Worm (Caenorhabditis elegans) whole organism, L4 larva: ENCODE results near the gene F49H12.2.

Source experiments
- F26F4.8 ChIP-seq: fragments of 200-800 bp; sonication (Bioruptor generic); conservative IDR thresholded peaks from 2 replicates; pipeline ENCODE4 v1.3.6; 2022; ENCODE audit warnings: missing genetic modification characterization, missing compliant biosample characterization
- F37D6.2 ChIP-seq: sonication (generic microtip); optimal IDR thresholded peaks from 2 replicates; lab custom pipeline; 2016; ENCODE audit warnings: mild to moderate bottlenecking, missing genetic modification characterization, missing compliant biosample characterization
- F49E8.2 ChIP-seq: sonication (generic microtip); optimal IDR thresholded peaks from 2 replicates; lab custom pipeline; 2016; ENCODE audit warnings: missing compliant biosample characterization, mild to moderate bottlenecking, missing genetic modification characterization, borderline replicate concordance
- R02D3.7 ChIP-seq: fragments of 150-350 bp; sonication (generic microtip); optimal IDR thresholded peaks from 3 replicates; lab custom pipeline; 2014; ENCODE audit warnings: missing biosample characterization, missing genetic modification characterization
- T20F7.1 ChIP-seq: fragments of 200-800 bp; sonication (Bioruptor generic); optimal IDR thresholded peaks from 2 replicates; lab custom pipeline; 2018; ENCODE audit warnings: mild to moderate bottlenecking, missing genetic modification characterization, missing compliant biosample characterization
- T26A8.4 ChIP-seq: fragments of 200-800 bp; sonication (Bioruptor generic); IDR thresholded peaks from 2 replicates; pipeline ENCODE4 v1.3.6; 2022; ENCODE audit warnings: missing genetic modification characterization, missing compliant biosample characterization
- Y5F2A.4 ChIP-seq: fragments of 200-800 bp; sonication (Bioruptor generic); optimal IDR thresholded peaks from 2 replicates; lab custom pipeline; 2018; ENCODE audit warnings: mild to moderate bottlenecking, missing genetic modification characterization, missing compliant biosample characterization
- aha-1 ChIP-seq: fragments of 150-350 bp; peaks from one replicate; lab custom pipeline; 2014; ENCODE audit warnings: missing biosample characterization, missing genetic modification characterization
- ceh-62 ChIP-seq: sonication (generic microtip); optimal IDR thresholded peaks from 2 replicates; lab custom pipeline; 2017; ENCODE audit warnings: missing biosample characterization, missing genetic modification characterization
- cey-2 ChIP-seq: sonication (generic microtip); optimal IDR thresholded peaks from 3 replicates; lab custom pipeline; 2017; ENCODE audit warnings: missing genetic modification characterization, mild to moderate bottlenecking, missing compliant biosample characterization, antibody characterized with exemption, borderline replicate concordance; ENCODE audit not compliant: insufficient read depth
- ctbp-1 ChIP-seq: fragments of 200-800 bp; sonication (Bioruptor generic); IDR thresholded peaks from 2 replicates; pipeline ENCODE4 v1.3.6; 2022; ENCODE audit warnings: missing genetic modification reagents, missing genetic modification characterization, missing compliant biosample characterization
- daf-12 ChIP-seq: fragments of 150-350 bp; optimal IDR thresholded peaks from 2 replicates; lab custom pipeline; 2014; ENCODE audit warnings: missing biosample characterization, missing genetic modification reagents, missing genetic modification characterization
- daf-16 ChIP-seq, 3 experiments: sonication (generic microtip); optimal IDR thresholded peaks; 2 replicates each; lab custom pipeline; 2016 to 2017; ENCODE audit warnings: missing genetic modification characterization in 3 of 3, missing genetic modification reagents in 3 of 3, mild to moderate bottlenecking in 2 of 3, missing compliant biosample characterization in 2 of 3, missing biosample characterization in 1 of 3, moderate library complexity in 1 of 3
- daf-8 ChIP-seq: fragments of 200-800 bp; sonication (Bioruptor generic); IDR thresholded peaks from 2 replicates; pipeline ENCODE4 v1.3.6; 2022; ENCODE audit warnings: missing genetic modification characterization, missing compliant biosample characterization
- dmd-6 ChIP-seq: fragments of 200-800 bp; sonication (Bioruptor generic); IDR thresholded peaks from 2 replicates; pipeline ENCODE4 v1.3.6; 2022; ENCODE audit warnings: missing genetic modification reagents, missing genetic modification characterization, missing compliant biosample characterization
- dve-1 ChIP-seq: sonication (generic microtip); optimal IDR thresholded peaks from 2 replicates; lab custom pipeline; 2017; ENCODE audit warnings: antibody characterized with exemption, mild to moderate bottlenecking, missing genetic modification characterization, missing compliant biosample characterization; ENCODE audit not compliant: insufficient read depth
- egl-43 ChIP-seq: fragments of 200-800 bp; sonication (Bioruptor generic); IDR thresholded peaks from 2 replicates; pipeline ENCODE4 v1.3.6; 2022; ENCODE audit warnings: missing genetic modification reagents, missing genetic modification characterization, missing compliant biosample characterization
- fkh-10 ChIP-seq: fragments of 150-350 bp; optimal IDR thresholded peaks from 2 replicates; lab custom pipeline; 2014; ENCODE audit warnings: missing biosample characterization, missing genetic modification reagents, missing genetic modification characterization
- gei-8 ChIP-seq: fragments of 200-800 bp; sonication (Bioruptor generic); optimal IDR thresholded peaks from 2 replicates; lab custom pipeline; 2018; ENCODE audit warnings: mild to moderate bottlenecking, missing genetic modification characterization, missing compliant biosample characterization
- hif-1 ChIP-seq, 2 experiments: sonication (generic microtip); optimal IDR thresholded peaks; 2 replicates each; lab custom pipeline; 2016 to 2017; ENCODE audit warnings: missing compliant biosample characterization in 2 of 2, missing genetic modification characterization in 2 of 2, missing genetic modification reagents in 2 of 2, missing genotype in 2 of 2, mild to moderate bottlenecking in 1 of 2
- hlh-11 ChIP-seq: fragments of 200-800 bp; sonication (Bioruptor generic); optimal IDR thresholded peaks from 2 replicates; lab custom pipeline; 2018; ENCODE audit warnings: mild to moderate bottlenecking, missing genetic modification characterization, missing compliant biosample characterization
- hlh-30 ChIP-seq: sonication (generic microtip); optimal IDR thresholded peaks from 2 replicates; lab custom pipeline; 2017; ENCODE audit warnings: antibody characterized with exemption, mild to moderate bottlenecking, missing genetic modification characterization, missing compliant biosample characterization; ENCODE audit not compliant: insufficient read depth
- lim-7 ChIP-seq: fragments of 200-800 bp; sonication (Bioruptor generic); IDR thresholded peaks from 2 replicates; pipeline ENCODE4 v1.3.6; 2022; ENCODE audit warnings: missing genetic modification characterization, missing compliant biosample characterization
- lin-1 ChIP-seq: fragments of 200-800 bp; sonication (Bioruptor generic); IDR thresholded peaks from 2 replicates; pipeline ENCODE4 v1.3.6; 2022; ENCODE audit warnings: missing genetic modification reagents, missing genetic modification characterization, missing compliant biosample characterization
- lin-29 ChIP-seq: fragments of 200-800 bp; sonication (Bioruptor generic); IDR thresholded peaks from 2 replicates; pipeline ENCODE4 v1.3.6; 2022; ENCODE audit warnings: missing genetic modification reagents, missing genetic modification characterization, missing compliant biosample characterization
- lir-3 ChIP-seq: sonication (generic microtip); optimal IDR thresholded peaks from 2 replicates; lab custom pipeline; 2016; ENCODE audit warnings: mild to moderate bottlenecking, missing genetic modification characterization, missing compliant biosample characterization
- lsy-2 ChIP-seq, 2 experiments: fragments of 150-350 bp in 1 of 2; sonication (generic microtip) in 1 of 2; optimal IDR thresholded peaks; 2 replicates each; lab custom pipeline; 2014 to 2017; ENCODE audit warnings: missing biosample characterization in 2 of 2, missing genetic modification characterization in 2 of 2
- madf-9 ChIP-seq: fragments of 200-800 bp; sonication (Bioruptor generic); conservative IDR thresholded peaks from 2 replicates; pipeline ENCODE4 v1.3.6; 2022; ENCODE audit warnings: missing genetic modification reagents, missing genetic modification characterization, missing compliant biosample characterization
- mdl-1 ChIP-seq, 2 experiments: fragments of 150-350 bp in 1 of 2; sonication (generic microtip) in 1 of 2; optimal IDR thresholded peaks; 2 replicates each; lab custom pipeline; 2014 to 2017; ENCODE audit warnings: missing biosample characterization in 2 of 2, missing genetic modification characterization in 2 of 2
- mep-1 ChIP-seq: fragments of 150-350 bp; sonication (generic microtip); optimal IDR thresholded peaks from 3 replicates; lab custom pipeline; 2014; ENCODE audit warnings: missing biosample characterization, missing genetic modification characterization
- mes-2 ChIP-seq: sonication (generic microtip); optimal IDR thresholded peaks from 2 replicates; lab custom pipeline; 2016; ENCODE audit warnings: missing genotype, mild to moderate bottlenecking, missing genetic modification characterization, missing compliant biosample characterization; ENCODE audit not compliant: poor library complexity, severe bottlenecking
- mxl-3 ChIP-seq: fragments of 200-800 bp; sonication (Bioruptor generic); optimal IDR thresholded peaks from 2 replicates; lab custom pipeline; 2018; ENCODE audit warnings: mild to moderate bottlenecking, missing genetic modification characterization, missing compliant biosample characterization
- nhr-25 ChIP-seq: sonication (generic microtip); optimal IDR thresholded peaks from 2 replicates; lab custom pipeline; 2017; ENCODE audit warnings: missing genetic modification characterization, mild to moderate bottlenecking, missing compliant biosample characterization, antibody characterized with exemption, moderate library complexity, borderline replicate concordance; ENCODE audit not compliant: insufficient read depth
- nhr-28 ChIP-seq: fragments of 150-350 bp; optimal IDR thresholded peaks from 2 replicates; lab custom pipeline; 2014; ENCODE audit warnings: missing biosample characterization, missing genetic modification characterization
- nhr-42 ChIP-seq: fragments of 200-800 bp; sonication (Bioruptor generic); IDR thresholded peaks from 2 replicates; pipeline ENCODE4 v1.3.6; 2022; ENCODE audit warnings: missing genetic modification characterization, missing compliant biosample characterization
- nhr-77 ChIP-seq: fragments of 150-350 bp; optimal IDR thresholded peaks from 2 replicates; lab custom pipeline; 2014; ENCODE audit warnings: missing biosample characterization, missing genetic modification characterization
- set-16 ChIP-seq: fragments of 200-800 bp; sonication (Bioruptor generic); IDR thresholded peaks from 2 replicates; pipeline ENCODE4 v1.3.6; 2022; ENCODE audit warnings: missing genetic modification reagents, missing genetic modification characterization, missing compliant biosample characterization
- tra-1 ChIP-seq: fragments of 200-800 bp; sonication (Bioruptor generic); IDR thresholded peaks from 2 replicates; pipeline ENCODE4 v1.3.6; 2022; ENCODE audit warnings: missing genetic modification reagents, missing genetic modification characterization, missing compliant biosample characterization
- unc-130 ChIP-seq: sonication (generic microtip); optimal IDR thresholded peaks from 2 replicates; lab custom pipeline; 2016; ENCODE audit warnings: missing genetic modification reagents, missing genetic modification characterization, missing compliant biosample characterization
- unc-39 ChIP-seq: sonication (generic microtip); optimal IDR thresholded peaks from 2 replicates; lab custom pipeline; 2017; ENCODE audit warnings: missing biosample characterization, missing genetic modification characterization
- vab-7 ChIP-seq: fragments of 200-800 bp; sonication (Bioruptor generic); IDR thresholded peaks from 2 replicates; pipeline ENCODE4 v1.3.6; 2022; ENCODE audit warnings: missing genetic modification reagents, missing genetic modification characterization, missing compliant biosample characterization
- zag-1 ChIP-seq: fragments of 150-350 bp; optimal IDR thresholded peaks from 2 replicates; lab custom pipeline; 2014; ENCODE audit warnings: missing biosample characterization, missing genetic modification characterization
- zip-2 ChIP-seq: fragments of 150-350 bp; optimal IDR thresholded peaks from 2 replicates; lab custom pipeline; 2014; ENCODE audit warnings: missing biosample characterization, missing genetic modification characterization

Gene F49H12.2

DNA sequence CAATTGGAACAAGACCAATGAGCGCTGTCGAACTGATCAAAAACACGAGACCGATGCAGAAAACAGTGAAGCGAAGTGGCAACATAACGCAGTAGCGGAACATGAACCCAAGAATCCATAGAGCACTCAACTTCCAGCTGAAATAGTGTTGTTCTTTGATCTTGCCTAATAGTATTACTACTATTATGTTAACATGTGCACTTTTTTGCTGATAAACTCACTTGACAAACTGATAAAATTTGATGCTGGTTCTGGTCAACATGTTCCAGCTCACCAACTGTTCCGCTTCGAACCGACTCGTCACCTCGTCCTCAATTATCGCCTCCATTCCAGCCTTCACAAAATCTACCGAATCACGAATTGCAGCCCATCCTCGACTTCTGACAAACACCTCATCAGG lies 16.8 kb upstream of the F49H12.2 start (continued):
- no peak for TF ChIP-seq ctbp-1
- TF ChIP-seq tra-1 (GFP tag; lab: Robert Waterston, UW) = no peak
- peak; percentile 4 for TF ChIP-seq mes-2 (tag; lab: Kevin White, UChicago)
- TF ChIP-seq zag-1 = no peak
- TF ChIP-seq unc-130 (GFP tag; lab: Kevin White, UChicago) = no peak
- no peak for TF ChIP-seq daf-16 (GFP tag; optimal IDR thresholded peaks at IDR 0.05; lab: Kevin White, UChicago)
- TF ChIP-seq daf-16 (tag; optimal IDR thresholded peaks at IDR 0.05; lab: Kevin White, UChicago) = peak; percentile 83
- no peak for TF ChIP-seq cey-2 (tag; lab: Kevin White, UChicago)
- TF ChIP-seq F49E8.2 (tag; lab: Kevin White, UChicago) = no peak
- no peak for TF ChIP-seq Y5F2A.4 (GFP tag; lab: Kevin White, UChicago)
- peak; percentile 59 for TF ChIP-seq nhr-77 (tag; lab: Kevin White, UChicago)
- TF ChIP-seq egl-43 (GFP tag; lab: Robert Waterston, UW) = no peak
- TF ChIP-seq lim-7 = no peak
- TF ChIP-seq dmd-6 = peak; percentile 53
- TF ChIP-seq zip-2 (tag; lab: Kevin White, UChicago) = no peak
- TF ChIP-seq mxl-3 (GFP tag; lab: Kevin White, UChicago) = no peak
- no peak for TF ChIP-seq unc-39 (tag; lab: Kevin White, UChicago)
- TF ChIP-seq madf-9 (GFP tag; lab: Robert Waterston, UW) = no peak
- no peak for TF ChIP-seq F26F4.8 (GFP tag; lab: Robert Waterston, UW)
- TF ChIP-seq ceh-62 (tag; lab: Kevin White, UChicago) = no peak
- no peak for TF ChIP-seq gei-8 (GFP tag; lab: Kevin White, UChicago)
- TF ChIP-seq nhr-28 (tag; lab: Kevin White, UChicago) = peak; percentile 58
- TF ChIP-seq T20F7.1 = no peak
- TF ChIP-seq lin-29 (GFP tag; lab: Robert Waterston, UW) = no peak
- no peak for TF ChIP-seq lin-1 (GFP tag; lab: Robert Waterston, UW)

DNA sequence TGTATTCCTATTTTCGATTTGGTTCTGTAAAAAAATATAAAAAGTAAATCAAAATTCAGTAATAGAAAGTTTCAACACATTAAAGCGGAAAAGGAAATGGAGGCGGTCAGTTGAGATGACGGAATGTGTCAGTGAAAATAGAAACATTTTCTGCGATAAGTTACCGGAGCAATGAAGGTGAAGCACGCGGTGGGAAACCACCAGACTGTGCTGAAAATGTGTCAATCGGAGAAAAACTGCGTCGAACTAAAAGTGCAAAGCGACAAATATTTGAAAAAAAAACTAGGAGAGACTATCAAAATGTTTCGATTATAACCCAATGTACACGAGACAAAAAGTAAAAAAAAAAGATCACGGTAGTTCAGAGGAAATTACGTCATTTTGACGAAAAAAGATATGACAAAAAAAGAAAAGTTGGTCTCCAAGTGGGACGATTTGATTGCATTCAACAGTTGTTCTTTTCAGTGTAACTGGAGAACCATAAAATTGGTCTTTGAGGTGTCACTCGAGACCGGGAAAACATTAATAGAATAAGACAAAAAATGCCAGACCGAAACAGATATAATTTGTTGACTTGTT lies 14.6 kb upstream of the F49H12.2 start, which contains the start of gene acl-4:
acl-4 (minus strand) TSS at position 27 of the 579 bp plus-strand sequence.
- TF ChIP-seq dve-1 (tag; lab: Kevin White, UChicago) (peak; percentile 17), R02D3.7 (tag; lab: Kevin White, UChicago) (no peak), hlh-11 (peak; percentile 3), vab-7 (GFP tag; lab: Robert Waterston, UW) (no peak), mdl-1 (tag; optimal IDR thresholded peaks at IDR 0.05; lab: Kevin White, UChicago) (peak in 1 of 2 experiments; percentile 41), hlh-30 (tag; lab: Kevin White, UChicago) (peak; percentile 16), dmd-6 (peak; percentile 83), aha-1 (tag; lab: Kevin White, UChicago) (peak; percentile 64), daf-16 (GFP tag; optimal IDR thresholded peaks at IDR 0.05; lab: Kevin White, UChicago) (no peak), daf-16 (tag; optimal IDR thresholded peaks at IDR 0.05; lab: Kevin White, UChicago) (peak; percentile 47), nhr-28 (tag; lab: Kevin White, UChicago) (peak; percentile 44)

DNA sequence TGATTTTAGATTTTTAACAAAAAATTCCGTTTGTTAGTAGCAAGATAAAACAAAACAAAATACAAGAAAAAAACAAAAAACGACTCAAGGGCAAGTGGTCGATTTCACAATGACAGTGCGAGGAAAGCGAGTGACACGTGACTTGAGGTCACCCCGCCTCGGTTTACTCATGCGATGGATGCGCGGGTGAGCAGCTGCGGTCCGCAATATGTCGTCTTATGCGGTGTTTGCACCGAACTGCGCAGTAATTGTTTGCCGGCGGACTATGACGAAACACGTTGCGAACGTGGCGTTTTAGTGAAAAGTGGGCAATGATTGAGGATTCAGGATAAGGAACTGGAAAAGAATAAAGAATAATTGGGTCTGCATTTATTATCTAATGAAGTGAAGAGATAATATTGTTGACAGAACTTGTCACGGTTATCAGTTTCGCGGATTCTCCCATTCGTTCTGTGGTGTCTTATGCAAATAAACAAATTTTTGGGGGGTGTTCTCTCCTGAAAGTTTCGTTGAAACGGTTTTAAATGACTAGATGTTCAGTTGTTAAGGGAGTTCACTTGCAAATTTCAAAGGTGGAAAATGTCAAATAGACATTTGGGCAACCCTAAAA lies 13.6 kb upstream of the F49H12.2 start:
- peak; percentile 85 for TF ChIP-seq mep-1
- peak; percentile 59 for TF ChIP-seq set-16 (GFP tag; lab: Robert Waterston, UW)
- TF ChIP-seq nhr-42 (GFP tag; lab: Robert Waterston, UW) = peak; percentile 63; the same call in 1 of the 2 replicates
- peak; percentile 17 for TF ChIP-seq fkh-10 (GFP tag; lab: Kevin White, UChicago)
- TF ChIP-seq F37D6.2 (tag; lab: Kevin White, UChicago) = peak; percentile 44
- peak; percentile 42 for TF ChIP-seq nhr-28 (tag; lab: Kevin White, UChicago)
- TF ChIP-seq lir-3 (tag; lab: Kevin White, UChicago) = no peak
- TF ChIP-seq mdl-1 (tag; optimal IDR thresholded peaks at IDR 0.05; lab: Kevin White, UChicago) = peak; percentile 65 to 79
- TF ChIP-seq hlh-11 = peak; percentile 91
- TF ChIP-seq lim-7 = no peak
- peak; percentile 58 for TF ChIP-seq nhr-25
- peak in 1 of 2 experiments; percentile 32 for TF ChIP-seq daf-16 (GFP tag; optimal IDR thresholded peaks at IDR 0.05; lab: Kevin White, UChicago)
- TF ChIP-seq daf-16 (tag; optimal IDR thresholded peaks at IDR 0.05; lab: Kevin White, UChicago) = peak; percentile 95
- TF ChIP-seq hif-1 (tag; optimal IDR thresholded peaks at IDR 0.05; lab: Kevin White, UChicago) = peak in 1 of 2 experiments; percentile 36
- no peak for TF ChIP-seq lsy-2 (tag; optimal IDR thresholded peaks at IDR 0.05; lab: Kevin White, UChicago)
- TF ChIP-seq daf-8 (GFP tag; lab: Robert Waterston, UW) = no peak
- TF ChIP-seq T26A8.4 (GFP tag; lab: Robert Waterston, UW) = no peak
- TF ChIP-seq vab-7 (GFP tag; lab: Robert Waterston, UW) = 0 out of 2 replicates have a peak, but pooled peaks have one; percentile 9
- TF ChIP-seq daf-12 (tag; lab: Kevin White, UChicago) = no peak
